Fruit fly (Drosophila melanogaster) whole organism, pupa: ENCODE results near the gene Vm26Aa.

ENCODE experiments used
- CG12605 ChIP-seq: fragments of 200-800 bp; sonication (Bioruptor generic); IDR thresholded peaks from 2 replicates; pipeline ENCODE4 v1.3.6; 2022; ENCODE audit warnings: missing biosample characterization, missing genetic modification characterization
- CG13204 ChIP-seq: fragments of 200-800 bp; sonication (Bioruptor generic); optimal IDR thresholded peaks from 2 replicates; lab custom pipeline; 2018; ENCODE audit warnings: missing biosample characterization, mild to moderate bottlenecking, missing genetic modification characterization, moderate library complexity
- CG32121 ChIP-seq: fragments of 200-800 bp; sonication (Bioruptor generic); IDR thresholded peaks from 2 replicates; pipeline ENCODE4 v1.3.6; 2022; ENCODE audit warnings: missing biosample characterization, missing genetic modification characterization
- CG34367 ChIP-seq: fragments of 200-800 bp; sonication (Bioruptor generic); optimal IDR thresholded peaks from 2 replicates; lab custom pipeline; 2018; ENCODE audit warnings: missing biosample characterization, mild to moderate bottlenecking, missing genetic modification characterization
- CG8159 ChIP-seq: fragments of 200-800 bp; sonication (Bioruptor generic); optimal IDR thresholded peaks from 3 replicates; lab custom pipeline; 2018; ENCODE audit warnings: missing biosample characterization, mild to moderate bottlenecking, missing genetic modification characterization, moderate library complexity
- CG9948 ChIP-seq: fragments of 200-800 bp; sonication (Bioruptor generic); optimal IDR thresholded peaks from 2 replicates; lab custom pipeline; 2018; ENCODE audit warnings: missing biosample characterization, mild to moderate bottlenecking, missing genetic modification characterization, moderate library complexity
- D1 ChIP-seq: fragments of 200-800 bp; sonication (Bioruptor generic); optimal IDR thresholded peaks from 2 replicates; lab custom pipeline; 2018; ENCODE audit warnings: missing biosample characterization, mild to moderate bottlenecking, missing genetic modification characterization, moderate library complexity
- EcR ChIP-seq: fragments of 200-800 bp; sonication (Bioruptor generic); optimal IDR thresholded peaks from 3 replicates; lab custom pipeline; 2019; ENCODE audit warnings: missing biosample characterization, missing genetic modification characterization, mild to moderate bottlenecking, moderate library complexity, missing genetic modification reagents
- Ets98B ChIP-seq: fragments of 200-800 bp; sonication (Bioruptor generic); IDR thresholded peaks from 2 replicates; pipeline ENCODE4 v1.3.6; 2022; ENCODE audit warnings: missing biosample characterization, missing genetic modification characterization
- Pif1B ChIP-seq: fragments of 200-800 bp; sonication (Bioruptor generic); optimal IDR thresholded peaks from 3 replicates; lab custom pipeline; 2016; ENCODE audit warnings: missing biosample characterization, missing genetic modification characterization
- Snoo ChIP-seq: fragments of 200-800 bp; sonication (Bioruptor generic); optimal IDR thresholded peaks from 3 replicates; lab custom pipeline; 2017; ENCODE audit warnings: missing biosample characterization, mild to moderate bottlenecking, missing genetic modification characterization, inconsistent platforms

DNA sequence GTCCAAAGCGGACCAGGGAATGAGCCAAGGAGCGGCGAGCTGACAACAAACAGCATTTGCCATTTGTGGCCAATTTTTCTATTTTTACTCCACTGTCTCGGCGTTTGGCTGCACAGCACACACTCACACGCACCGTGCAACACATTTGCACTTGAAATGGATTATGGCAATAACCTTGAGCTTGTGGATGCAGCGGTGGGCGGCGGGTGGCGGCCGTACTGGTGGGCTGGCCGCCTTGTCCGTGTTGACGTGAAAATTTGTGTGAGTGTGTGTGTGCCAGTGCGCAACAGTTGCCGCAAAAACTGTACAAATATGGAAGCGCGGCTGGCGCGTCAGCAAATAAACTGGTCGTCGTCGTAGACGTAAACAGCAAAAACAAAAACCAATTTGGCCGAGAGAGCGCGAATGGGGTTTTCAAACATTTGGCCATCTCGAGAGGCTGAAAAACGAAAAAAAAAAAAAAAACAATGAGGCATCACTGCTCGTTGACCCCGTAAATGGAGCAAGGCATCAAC is 14.9 kb upstream of the Vm26Aa start:
- peak; percentile 27 for TF ChIP-seq EcR (GFP tag; lab: Kevin White, UChicago)
- TF ChIP-seq CG13204 (GFP tag; lab: Kevin White, UChicago): peak; percentile 43
- TF ChIP-seq D1 (tag; lab: Kevin White, UChicago): no peak
- TF ChIP-seq CG12605 (GFP tag; lab: Robert Waterston, UW): no peak
- TF ChIP-seq CG34367 (tag; lab: Kevin White, UChicago): no peak
- no peak for TF ChIP-seq CG9948 (tag; lab: Kevin White, UChicago)
- TF ChIP-seq CG32121 (GFP tag; lab: Robert Waterston, UW): no peak
- TF ChIP-seq Snoo (tag; lab: Kevin White, UChicago): no peak
- no peak for TF ChIP-seq CG8159
- TF ChIP-seq Pif1B (GFP tag; lab: Kevin White, UChicago): no peak
- TF ChIP-seq Ets98B (GFP tag; lab: Robert Waterston, UW): peak; percentile 16; the same call in 1 of the 2 replicates
